Worm (Caenorhabditis elegans) whole organism, late embryonic: Measurements from ENCODE around the gene nit-1.

Experiments
- fkh-10 ChIP-seq: fragments of 150-350 bp; optimal IDR thresholded peaks from 2 replicates; lab custom pipeline; 2014; ENCODE audit warnings: missing biosample characterization, missing genetic modification reagents, missing genetic modification characterization
- ref-2 ChIP-seq: sonication (generic microtip); optimal IDR thresholded peaks from 2 replicates; lab custom pipeline; 2016; ENCODE audit warnings: missing genetic modification characterization, missing compliant biosample characterization
- unc-86 ChIP-seq: sonication (generic microtip); optimal IDR thresholded peaks from 2 replicates; lab custom pipeline; 2016; ENCODE audit warnings: missing genetic modification characterization, missing compliant biosample characterization

DNA sequence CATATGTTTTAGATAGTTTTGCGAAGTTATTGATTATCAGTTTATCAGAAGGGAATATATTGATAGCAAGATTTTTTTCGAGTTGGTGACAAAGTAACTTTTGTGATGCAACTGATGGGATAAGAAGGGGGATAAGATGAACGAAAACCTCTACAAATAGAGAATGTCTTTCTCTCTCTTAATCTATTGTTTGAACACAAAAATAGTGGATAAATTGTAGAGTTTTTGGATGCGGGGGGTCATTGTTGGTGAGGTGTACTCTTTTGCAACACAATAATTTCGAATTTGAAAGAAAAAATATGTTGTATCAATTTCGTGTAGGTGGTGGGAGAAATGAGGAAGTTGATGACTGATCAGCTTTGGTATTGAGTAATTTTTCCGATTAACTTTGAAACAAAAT, 4.1 kb downstream of the nit-1 start, which contains the start of gene ZK1058.9:
- TF ChIP-seq ref-2 (tag; lab: Kevin White, UChicago) (no peak), fkh-10 (no peak), unc-86 (no peak)
